Worm (Caenorhabditis elegans) whole organism, L4 larva: Measurements from ENCODE around the gene lgc-48.

Source experiments
- D1046.2 ChIP-seq: fragments of 200-800 bp; sonication (Bioruptor generic); IDR thresholded peaks from 2 replicates; pipeline ENCODE4 v1.3.6; 2022; ENCODE audit warnings: missing genetic modification characterization, missing compliant biosample characterization
- F49E8.2 ChIP-seq: sonication (generic microtip); optimal IDR thresholded peaks from 2 replicates; lab custom pipeline; 2016; ENCODE audit warnings: missing compliant biosample characterization, mild to moderate bottlenecking, missing genetic modification characterization, borderline replicate concordance
- T26A8.4 ChIP-seq: fragments of 200-800 bp; sonication (Bioruptor generic); IDR thresholded peaks from 2 replicates; pipeline ENCODE4 v1.3.6; 2022; ENCODE audit warnings: missing genetic modification characterization, missing compliant biosample characterization
- Y5F2A.4 ChIP-seq: fragments of 200-800 bp; sonication (Bioruptor generic); optimal IDR thresholded peaks from 2 replicates; lab custom pipeline; 2018; ENCODE audit warnings: mild to moderate bottlenecking, missing genetic modification characterization, missing compliant biosample characterization
- ZK337.2 ChIP-seq: fragments of 200-800 bp; sonication (Bioruptor generic); IDR thresholded peaks from 2 replicates; pipeline ENCODE4 v1.3.6; 2022; ENCODE audit warnings: missing genetic modification reagents, missing genetic modification characterization, missing compliant biosample characterization
- aha-1 ChIP-seq: fragments of 150-350 bp; peaks from one replicate; lab custom pipeline; 2014; ENCODE audit warnings: missing biosample characterization, missing genetic modification characterization
- aly-2 ChIP-seq: sonication (generic microtip); optimal IDR thresholded peaks from 2 replicates; lab custom pipeline; 2018; ENCODE audit warnings: missing biosample characterization, missing genetic modification characterization
- ceh-32 ChIP-seq: sonication (generic microtip); optimal IDR thresholded peaks from 2 replicates; lab custom pipeline; 2016; ENCODE audit warnings: mild to moderate bottlenecking, missing genetic modification characterization, missing compliant biosample characterization; ENCODE audit not compliant: poor library complexity
- ceh-44 ChIP-seq: fragments of 200-800 bp; sonication (Bioruptor generic); IDR thresholded peaks from 2 replicates; pipeline ENCODE4 v1.3.6; 2022; ENCODE audit warnings: missing genetic modification reagents, missing genetic modification characterization, missing compliant biosample characterization
- ceh-82 ChIP-seq: sonication (generic microtip); optimal IDR thresholded peaks from 2 replicates; lab custom pipeline; 2017; ENCODE audit warnings: missing biosample characterization, missing genetic modification characterization
- ctbp-1 ChIP-seq: fragments of 200-800 bp; sonication (Bioruptor generic); IDR thresholded peaks from 2 replicates; pipeline ENCODE4 v1.3.6; 2022; ENCODE audit warnings: missing genetic modification reagents, missing genetic modification characterization, missing compliant biosample characterization
- daf-16 ChIP-seq, 3 experiments: sonication (generic microtip); optimal IDR thresholded peaks; 2 replicates each; lab custom pipeline; 2016 to 2017; ENCODE audit warnings: missing genetic modification characterization in 3 of 3, missing genetic modification reagents in 3 of 3, mild to moderate bottlenecking in 2 of 3, missing compliant biosample characterization in 2 of 3, missing biosample characterization in 1 of 3, moderate library complexity in 1 of 3
- daf-19 ChIP-seq: fragments of 200-800 bp; sonication (Bioruptor generic); conservative IDR thresholded peaks from 2 replicates; pipeline ENCODE4 v1.3.6; 2022; ENCODE audit warnings: missing genetic modification characterization, missing compliant biosample characterization
- daf-8 ChIP-seq: fragments of 200-800 bp; sonication (Bioruptor generic); IDR thresholded peaks from 2 replicates; pipeline ENCODE4 v1.3.6; 2022; ENCODE audit warnings: missing genetic modification characterization, missing compliant biosample characterization
- dmd-8 ChIP-seq: fragments of 200-800 bp; sonication (Bioruptor generic); IDR thresholded peaks from 2 replicates; pipeline ENCODE4 v1.3.6; 2022; ENCODE audit warnings: missing genetic modification characterization, missing compliant biosample characterization
- duxl-1 ChIP-seq: sonication (generic microtip); optimal IDR thresholded peaks from 2 replicates; lab custom pipeline; 2016; ENCODE audit warnings: mild to moderate bottlenecking, missing genetic modification characterization, moderate library complexity, missing compliant biosample characterization; ENCODE audit not compliant: poor library complexity
- dve-1 ChIP-seq: sonication (generic microtip); optimal IDR thresholded peaks from 2 replicates; lab custom pipeline; 2017; ENCODE audit warnings: antibody characterized with exemption, mild to moderate bottlenecking, missing genetic modification characterization, missing compliant biosample characterization; ENCODE audit not compliant: insufficient read depth
- egl-43 ChIP-seq: fragments of 200-800 bp; sonication (Bioruptor generic); IDR thresholded peaks from 2 replicates; pipeline ENCODE4 v1.3.6; 2022; ENCODE audit warnings: missing genetic modification reagents, missing genetic modification characterization, missing compliant biosample characterization
- fkh-10 ChIP-seq: fragments of 150-350 bp; optimal IDR thresholded peaks from 2 replicates; lab custom pipeline; 2014; ENCODE audit warnings: missing biosample characterization, missing genetic modification reagents, missing genetic modification characterization
- gei-8 ChIP-seq: fragments of 200-800 bp; sonication (Bioruptor generic); optimal IDR thresholded peaks from 2 replicates; lab custom pipeline; 2018; ENCODE audit warnings: mild to moderate bottlenecking, missing genetic modification characterization, missing compliant biosample characterization
- lin-1 ChIP-seq: fragments of 200-800 bp; sonication (Bioruptor generic); IDR thresholded peaks from 2 replicates; pipeline ENCODE4 v1.3.6; 2022; ENCODE audit warnings: missing genetic modification reagents, missing genetic modification characterization, missing compliant biosample characterization
- lin-39 ChIP-seq: fragments of 150-350 bp; optimal IDR thresholded peaks from 2 replicates; lab custom pipeline; 2014; ENCODE audit warnings: missing biosample characterization, missing genetic modification reagents, missing genetic modification characterization
- lir-3 ChIP-seq: sonication (generic microtip); optimal IDR thresholded peaks from 2 replicates; lab custom pipeline; 2016; ENCODE audit warnings: mild to moderate bottlenecking, missing genetic modification characterization, missing compliant biosample characterization
- lsy-2 ChIP-seq, 2 experiments: fragments of 150-350 bp in 1 of 2; sonication (generic microtip) in 1 of 2; optimal IDR thresholded peaks; 2 replicates each; lab custom pipeline; 2014 to 2017; ENCODE audit warnings: missing biosample characterization in 2 of 2, missing genetic modification characterization in 2 of 2
- madf-5 ChIP-seq, 2 experiments: fragments of 200-800 bp; sonication (Bioruptor generic); IDR thresholded peaks; 2 replicates each; pipeline ENCODE4 v1.3.6; 2022; ENCODE audit warnings: missing compliant biosample characterization in 2 of 2, missing genetic modification characterization in 2 of 2
- madf-9 ChIP-seq: fragments of 200-800 bp; sonication (Bioruptor generic); conservative IDR thresholded peaks from 2 replicates; pipeline ENCODE4 v1.3.6; 2022; ENCODE audit warnings: missing genetic modification reagents, missing genetic modification characterization, missing compliant biosample characterization
- mdt-29 ChIP-seq: fragments of 200-800 bp; sonication (Bioruptor generic); IDR thresholded peaks from 2 replicates; pipeline ENCODE4 v1.3.6; 2022; ENCODE audit warnings: missing genetic modification reagents, missing genetic modification characterization, missing compliant biosample characterization
- mxl-2 ChIP-seq: fragments of 200-800 bp; sonication (Bioruptor generic); conservative IDR thresholded peaks from 2 replicates; pipeline ENCODE4 v1.3.6; 2022; ENCODE audit warnings: missing genetic modification reagents, missing genetic modification characterization, missing compliant biosample characterization
- nhr-28 ChIP-seq: fragments of 150-350 bp; optimal IDR thresholded peaks from 2 replicates; lab custom pipeline; 2014; ENCODE audit warnings: missing biosample characterization, missing genetic modification characterization
- nhr-6 ChIP-seq: fragments of 150-350 bp; optimal IDR thresholded peaks from 2 replicates; lab custom pipeline; 2014; ENCODE audit warnings: missing biosample characterization, missing genetic modification characterization
- pqm-1 ChIP-seq: sonication (generic microtip); optimal IDR thresholded peaks from 2 replicates; lab custom pipeline; 2017; ENCODE audit warnings: missing biosample characterization, missing genetic modification characterization
- sdz-12 ChIP-seq: fragments of 200-800 bp; sonication (Bioruptor generic); optimal IDR thresholded peaks from 2 replicates; lab custom pipeline; 2018; ENCODE audit warnings: mild to moderate bottlenecking, missing genetic modification characterization, missing compliant biosample characterization
- set-16 ChIP-seq: fragments of 200-800 bp; sonication (Bioruptor generic); IDR thresholded peaks from 2 replicates; pipeline ENCODE4 v1.3.6; 2022; ENCODE audit warnings: missing genetic modification reagents, missing genetic modification characterization, missing compliant biosample characterization
- spr-1 ChIP-seq: sonication (generic microtip); optimal IDR thresholded peaks from 2 replicates; lab custom pipeline; 2016; ENCODE audit warnings: mild to moderate bottlenecking, missing genetic modification characterization, missing compliant biosample characterization
- tra-1 ChIP-seq: fragments of 200-800 bp; sonication (Bioruptor generic); IDR thresholded peaks from 2 replicates; pipeline ENCODE4 v1.3.6; 2022; ENCODE audit warnings: missing genetic modification reagents, missing genetic modification characterization, missing compliant biosample characterization
- unc-62 ChIP-seq, 3 experiments: fragments of 150-350 bp in 1 of 3; sonication (generic microtip); optimal IDR thresholded peaks in 2 of 3; peaks in 1 of 3; 1 replicate in 1 of 3; 2 replicates in 2 of 3; lab custom pipeline; 2014 to 2017; ENCODE audit warnings: missing biosample characterization in 3 of 3, missing genetic modification characterization in 3 of 3, missing genetic modification reagents in 3 of 3, missing genotype in 1 of 3
- vab-7 ChIP-seq: fragments of 200-800 bp; sonication (Bioruptor generic); IDR thresholded peaks from 2 replicates; pipeline ENCODE4 v1.3.6; 2022; ENCODE audit warnings: missing genetic modification reagents, missing genetic modification characterization, missing compliant biosample characterization
- zfp-3 ChIP-seq: fragments of 200-800 bp; sonication (Bioruptor generic); conservative IDR thresholded peaks from 2 replicates; pipeline ENCODE4 v1.3.6; 2022; ENCODE audit warnings: missing genetic modification reagents, missing genetic modification characterization, missing compliant biosample characterization
- zip-2 ChIP-seq: fragments of 150-350 bp; optimal IDR thresholded peaks from 2 replicates; lab custom pipeline; 2014; ENCODE audit warnings: missing biosample characterization, missing genetic modification characterization

The lgc-48 gene

DNA sequence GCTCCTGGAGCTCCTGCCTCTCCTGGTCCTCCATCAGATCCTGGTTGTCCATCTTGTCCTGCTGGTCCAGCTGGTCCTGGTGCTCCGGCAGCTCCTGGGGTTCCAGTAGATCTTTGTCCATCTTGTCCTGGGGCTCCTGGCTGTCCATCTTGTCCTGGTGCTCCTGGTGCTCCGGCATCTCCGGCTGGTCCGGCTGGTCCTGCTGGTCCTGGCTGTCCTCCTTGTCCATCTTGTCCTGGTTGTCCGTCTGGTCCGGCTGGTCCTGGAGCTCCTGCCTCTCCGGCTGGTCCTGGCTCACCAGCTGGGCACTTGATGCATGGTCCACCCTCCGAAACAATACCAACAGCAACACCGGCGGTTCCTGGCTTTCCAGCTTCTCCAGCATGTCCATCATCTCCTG lies 22.8 kb upstream of the lgc-48 start:
- TF ChIP-seq madf-5 (GFP tag; IDR thresholded peaks at IDR 0.05; lab: Robert Waterston, UW) (0 out of 4 replicates have a peak, but pooled peaks of 1 of the 2 experiments have one; percentile 7), dmd-8 (GFP tag; lab: Robert Waterston, UW) (0 out of 2 replicates have a peak, but pooled peaks have one; percentile 10), set-16 (GFP tag; lab: Robert Waterston, UW) (peak; percentile 98)
- TF ChIP-seq, all 104 proteins: peak for 3; not testable (repeated sequence) for 101

DNA sequence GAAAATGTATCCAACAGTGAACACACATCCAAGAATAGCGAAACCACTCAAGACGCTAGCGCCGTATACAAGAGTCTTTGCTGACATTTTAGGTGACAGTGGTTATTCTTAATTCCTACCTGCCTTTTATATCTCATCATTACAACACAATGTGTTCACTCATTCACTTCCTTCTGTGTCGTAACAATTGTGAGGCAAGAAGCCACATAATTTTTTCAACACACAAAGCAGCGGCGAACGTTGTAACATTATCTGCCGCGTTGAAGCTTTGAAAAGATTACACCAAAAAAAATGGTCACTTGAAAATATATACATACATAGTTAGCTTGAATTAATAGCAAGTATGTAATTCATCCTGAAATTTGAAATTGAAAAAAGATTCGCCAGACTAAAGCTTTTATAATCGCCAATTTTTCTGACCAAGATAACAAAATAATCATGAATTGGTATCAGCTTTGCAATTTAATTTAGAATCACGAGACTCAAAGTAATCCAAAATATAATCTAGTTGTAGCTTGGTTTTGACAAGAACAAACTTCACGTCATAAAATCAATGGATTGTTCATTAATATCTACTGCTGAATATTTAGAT lies 22.0 kb upstream of the lgc-48 start, which contains the start of the genes col-161 and srh-18:
TSS of gene col-161 (minus strand) at position 101 of the 592 bp plus-strand sequence.
TSS of gene srh-18 (plus strand) at position 542 of the 592 bp plus-strand sequence.
- TF ChIP-seq daf-19 (GFP tag; lab: Robert Waterston, UW): no peak
- peak; percentile 33 for TF ChIP-seq aha-1 (tag; lab: Kevin White, UChicago)
- TF ChIP-seq madf-9 (GFP tag; lab: Robert Waterston, UW): no peak
- TF ChIP-seq Y5F2A.4 (GFP tag; lab: Kevin White, UChicago): no peak
- no peak for TF ChIP-seq aly-2
- no peak for TF ChIP-seq nhr-6
- TF ChIP-seq, all 104 proteins: peak for 1

ce11 chrV:13320676-13321075 lies 19.4 kb upstream of the lgc-48 start, which contains the start of gene srh-15:
srh-15 (plus strand) TSS chrV:13320976.
- TF ChIP-seq unc-62 (GFP tag; optimal IDR thresholded peaks at IDR 0.05 in 1 of 2; lab: Kevin White, UChicago): peak in 1 of 2 experiments; percentile 73
- no peak for TF ChIP-seq unc-62 (tag; optimal IDR thresholded peaks at IDR 0.05; lab: Kevin White, UChicago)
- TF ChIP-seq fkh-10: no peak
- TF ChIP-seq, all 104 proteins: peak for 1

DNA sequence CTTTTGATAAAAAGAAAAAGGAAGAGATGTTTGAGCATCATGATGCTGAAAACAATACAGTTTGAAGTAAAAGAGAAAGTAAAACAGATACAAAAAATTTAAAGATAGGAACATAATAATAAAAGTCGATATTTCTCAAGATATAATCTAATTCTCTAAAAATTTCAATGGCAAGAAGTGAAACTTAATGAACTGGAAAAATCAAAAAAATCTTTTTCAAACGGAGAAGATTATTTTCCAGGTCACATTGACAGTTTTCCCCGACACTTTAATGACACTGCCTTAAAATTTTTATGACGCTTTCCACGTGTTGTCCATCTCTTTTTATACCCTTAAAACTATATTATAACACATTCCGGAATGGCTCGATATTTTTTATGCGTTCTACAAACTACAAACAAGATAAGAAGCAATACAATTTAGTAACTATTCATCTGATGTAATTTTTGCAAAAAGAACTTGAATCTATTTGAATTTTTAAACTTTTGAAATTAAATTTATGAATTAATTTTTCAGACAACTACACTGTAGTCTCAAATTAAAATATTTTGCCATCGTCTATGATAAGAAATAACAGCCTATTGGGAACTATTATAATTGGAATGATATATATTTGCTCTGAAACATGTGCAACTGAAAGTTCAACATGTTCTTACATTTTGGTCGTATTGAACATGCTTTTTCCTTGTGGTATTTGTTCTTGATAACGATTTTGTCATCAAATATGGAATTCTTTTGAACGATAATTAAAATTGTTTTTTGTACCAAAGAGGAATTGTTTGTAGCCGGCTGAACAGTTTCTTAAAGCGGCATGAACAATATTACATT lies 14.9 kb upstream of the lgc-48 start, which contains the start of gene C50B6.7:
TSS of gene C50B6.7 (minus strand) at position 51 of the 828 bp plus-strand sequence.
- TF ChIP-seq gei-8 (GFP tag; lab: Kevin White, UChicago): no peak
- TF ChIP-seq mxl-2 (GFP tag; lab: Robert Waterston, UW): no peak
- no peak for TF ChIP-seq sdz-12
- no peak for TF ChIP-seq set-16 (GFP tag; lab: Robert Waterston, UW)
- no peak for TF ChIP-seq mdt-29 (GFP tag; lab: Robert Waterston, UW)
- TF ChIP-seq ceh-82: no peak
- TF ChIP-seq nhr-28: peak; percentile 2
- no peak for TF ChIP-seq vab-7
- no peak for TF ChIP-seq spr-1 (tag; lab: Kevin White, UChicago)
- TF ChIP-seq nhr-6: no peak
- TF ChIP-seq lin-39 (tag; lab: Kevin White, UChicago): no peak
- TF ChIP-seq madf-5 (GFP tag; IDR thresholded peaks at IDR 0.05; lab: Robert Waterston, UW): no peak
- no peak for TF ChIP-seq zip-2
- TF ChIP-seq T26A8.4 (GFP tag; lab: Robert Waterston, UW): no peak
- TF ChIP-seq aha-1 (tag; lab: Kevin White, UChicago): peak; percentile 56
- no peak for TF ChIP-seq lsy-2 (tag; optimal IDR thresholded peaks at IDR 0.05; lab: Kevin White, UChicago)
- no peak for TF ChIP-seq lir-3 (tag; lab: Kevin White, UChicago)
- no peak for TF ChIP-seq daf-8 (GFP tag; lab: Robert Waterston, UW)
- TF ChIP-seq lin-1 (GFP tag; lab: Robert Waterston, UW): no peak
- TF ChIP-seq dve-1 (tag; lab: Kevin White, UChicago): peak; percentile 11
- peak; percentile 22 for TF ChIP-seq pqm-1
- no peak for TF ChIP-seq duxl-1 (tag; lab: Kevin White, UChicago)
- TF ChIP-seq ctbp-1 (GFP tag; lab: Robert Waterston, UW): no peak
- peak in 1 of 2 experiments; percentile 3 for TF ChIP-seq unc-62 (GFP tag; optimal IDR thresholded peaks at IDR 0.05 in 1 of 2; lab: Kevin White, UChicago)
- TF ChIP-seq unc-62 (tag; optimal IDR thresholded peaks at IDR 0.05; lab: Kevin White, UChicago): no peak
- TF ChIP-seq daf-19 (GFP tag; lab: Robert Waterston, UW): no peak
- TF ChIP-seq D1046.2: no peak
- TF ChIP-seq zfp-3: no peak
- no peak for TF ChIP-seq F49E8.2
- no peak for TF ChIP-seq daf-16 (GFP tag; optimal IDR thresholded peaks at IDR 0.05; lab: Kevin White, UChicago)
- peak; percentile 52 for TF ChIP-seq daf-16 (tag; optimal IDR thresholded peaks at IDR 0.05; lab: Kevin White, UChicago)
- TF ChIP-seq ceh-32 (tag; lab: Kevin White, UChicago): no peak
- no peak for TF ChIP-seq ceh-44 (GFP tag; lab: Robert Waterston, UW)
- TF ChIP-seq egl-43: no peak
- no peak for TF ChIP-seq ZK337.2 (GFP tag; lab: Robert Waterston, UW)
- TF ChIP-seq tra-1 (GFP tag; lab: Robert Waterston, UW): no peak
